Worm (Caenorhabditis elegans): ENCODE results near the gene F45H10.2.

ce11 chrII:13487563-13487962 is 5.3 kb downstream of the F45H10.2 start:
- TF ChIP-seq lin-39 (tag; optimal IDR thresholded peaks at IDR 0.05) (no peak), blmp-1 (tag; optimal IDR thresholded peaks at IDR 0.05) (no peak), snpc-4 (tag; optimal IDR thresholded peaks at IDR 0.05) (no peak), alr-1 (tag; optimal IDR thresholded peaks at IDR 0.05; ENCODE audit: borderline replicate concordance) (no peak)

Data from whole organism, L1 larva.